Fruit fly (Drosophila melanogaster): ENCODE results near the gene Imp.

DNA sequence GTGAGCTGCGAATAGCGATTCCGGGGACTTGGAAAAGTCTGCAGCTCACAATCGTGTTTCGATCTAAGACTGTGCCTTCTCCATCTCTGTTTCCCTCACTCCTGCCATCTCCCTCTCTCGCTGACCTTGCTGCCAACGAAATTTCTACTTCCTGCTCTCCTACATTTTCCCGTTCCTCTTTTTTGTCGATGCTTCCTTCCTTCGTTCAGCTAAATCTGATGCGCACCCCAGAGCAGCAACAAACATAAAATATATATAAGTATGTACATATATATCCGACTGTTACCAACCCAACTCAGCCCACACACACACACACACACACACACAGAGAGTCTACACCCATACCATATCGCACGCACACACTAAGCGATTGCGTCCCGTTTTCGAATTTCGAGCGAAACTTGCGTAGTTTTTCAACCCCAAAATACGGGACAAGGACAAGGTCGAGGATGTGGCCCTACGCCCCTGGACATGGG is at the start of gene Imp:
- TF ChIP-seq Clk (GFP tag; optimal IDR thresholded peaks at IDR 0.05) (no peak), Crg-1 (GFP tag; optimal IDR thresholded peaks at IDR 0.05) (no peak), kay (GFP tag; ENCODE audit: borderline replicate concordance) (no peak), cnc (optimal IDR thresholded peaks at IDR 0.05) (no peak), toe (GFP tag; optimal IDR thresholded peaks at IDR 0.05) (no peak), CG7101 (tag; optimal IDR thresholded peaks at IDR 0.05) (no peak), bab1 (GFP tag; optimal IDR thresholded peaks at IDR 0.05) (no peak), CG14711 (tag; optimal IDR thresholded peaks at IDR 0.05) (no peak), CG12768 (GFP tag; optimal IDR thresholded peaks at IDR 0.05) (no peak), cic (GFP tag; optimal IDR thresholded peaks at IDR 0.05) (no peak), tj (GFP tag; optimal IDR thresholded peaks at IDR 0.05) (no peak), CG33017 (tag; optimal IDR thresholded peaks at IDR 0.05) (no peak), ovo (GFP tag; optimal IDR thresholded peaks at IDR 0.05) (no peak)

Data from whole organism, adult.